Worm (Caenorhabditis elegans): Measurements from ENCODE around the gene unc-115.

- no peak for TF ChIP-seq T22C8.4 (GFP tag; IDR thresholded peaks at IDR 0.05)
- TF ChIP-seq cog-1 (tag; optimal IDR thresholded peaks at IDR 0.05), result no peak
- TF ChIP-seq ztf-29 (GFP tag; IDR thresholded peaks at IDR 0.05), result no peak
- no peak for TF ChIP-seq tab-1 (GFP tag; IDR thresholded peaks at IDR 0.05)
- TF ChIP-seq klf-2 (GFP tag; conservative IDR thresholded peaks at IDR 0.05), result no peak
- no peak for TF ChIP-seq ref-1 (GFP tag; conservative IDR thresholded peaks at IDR 0.05)
These were observed 5.4 kb upstream of the unc-115 start for ce11 chrX:10141264-10141663.
